Worm (Caenorhabditis elegans): ENCODE measurements around the gene pes-9.

pes-9 gene

DNA sequence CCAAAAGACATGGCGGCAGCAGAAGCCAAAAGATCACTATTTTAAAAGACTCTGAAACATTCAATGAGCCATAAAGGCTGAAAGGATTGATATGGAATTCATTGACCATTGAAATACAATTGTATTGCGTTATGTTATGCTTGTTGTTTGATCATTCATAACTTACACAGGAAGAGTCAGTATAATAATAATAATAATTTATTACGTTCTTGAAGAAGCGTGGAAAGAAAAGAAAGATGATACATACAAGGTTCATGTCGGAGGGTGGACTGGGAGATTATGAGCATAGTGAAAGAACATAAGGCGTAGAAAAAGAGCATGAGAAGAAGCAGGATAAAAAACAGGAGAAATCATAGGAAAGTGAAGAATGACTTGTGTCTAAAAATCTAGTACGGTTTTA lies 43.2 kb upstream of the pes-9 start, which contains the start of gene F43D2.7:
Gene F43D2.7, minus strand, starts transcription at position 101 of the 400 bp plus-strand sequence.
- TF ChIP-seq nhr-23 (tag; optimal IDR thresholded peaks at IDR 0.05): no peak
- TF ChIP-seq peb-1 (tag; optimal IDR thresholded peaks at IDR 0.05): no peak

ce11 chrV:14638075-14638474 lies 41.2 kb upstream of the pes-9 start:
- TF ChIP-seq elt-3 (tag; optimal IDR thresholded peaks at IDR 0.05) (no peak), lsy-2 (tag; optimal IDR thresholded peaks at IDR 0.05) (no peak), lin-13 (GFP tag; optimal IDR thresholded peaks at IDR 0.05) (no peak), nhr-6 (tag; optimal IDR thresholded peaks at IDR 0.05) (no peak), nhr-237 (tag; optimal IDR thresholded peaks at IDR 0.05) (no peak), fos-1 (tag; optimal IDR thresholded peaks at IDR 0.05) (no peak), nhr-129 (tag; optimal IDR thresholded peaks at IDR 0.05) (no peak), peb-1 (tag; optimal IDR thresholded peaks at IDR 0.05) (no peak), sem-4 (tag; optimal IDR thresholded peaks at IDR 0.05) (no peak), skn-1 (tag; optimal IDR thresholded peaks at IDR 0.05) (no peak), F13H6.1 (tag; optimal IDR thresholded peaks at IDR 0.05) (no peak), ztf-4 (tag; optimal IDR thresholded peaks at IDR 0.05) (no peak), ama-1 (optimal IDR thresholded peaks at IDR 0.05) (no peak), mbf-1 (tag; optimal IDR thresholded peaks at IDR 0.05) (no peak), gmeb-1 (tag; optimal IDR thresholded peaks at IDR 0.05) (no peak)

ce11 chrV:14635119-14635518 lies 38.3 kb upstream of the pes-9 start, which contains the start of gene F43D2.6:
Gene F43D2.6 (minus strand): TSS chrV:14635180.
- TF ChIP-seq mab-5 (tag; optimal IDR thresholded peaks at IDR 0.05) (no peak), ceh-82 (tag; optimal IDR thresholded peaks at IDR 0.05) (no peak), egl-27 (tag; optimal IDR thresholded peaks at IDR 0.05) (no peak), elt-3 (tag; optimal IDR thresholded peaks at IDR 0.05) (no peak), nhr-129 (tag; optimal IDR thresholded peaks at IDR 0.05) (no peak), ceh-16 (tag; optimal IDR thresholded peaks at IDR 0.05) (no peak), nhr-12 (tag; optimal IDR thresholded peaks at IDR 0.05) (no peak), elt-1 (tag; optimal IDR thresholded peaks at IDR 0.05) (no peak), unc-62 (GFP tag; optimal IDR thresholded peaks at IDR 0.05) (no peak), mdl-1 (tag; optimal IDR thresholded peaks at IDR 0.05) (no peak), alr-1 (tag; optimal IDR thresholded peaks at IDR 0.05) (no peak), nhr-11 (tag; optimal IDR thresholded peaks at IDR 0.05) (no peak), lsy-2 (tag; optimal IDR thresholded peaks at IDR 0.05) (no peak), crh-2 (tag; optimal IDR thresholded peaks at IDR 0.05) (no peak), ZK546.5 (tag; optimal IDR thresholded peaks at IDR 0.05) (no peak)

- TF ChIP-seq ZK546.5 (tag; optimal IDR thresholded peaks at IDR 0.05) (no peak), unc-55 (GFP tag; optimal IDR thresholded peaks at IDR 0.05) (no peak), dmd-4 (tag; optimal IDR thresholded peaks at IDR 0.05) (no peak), sma-9 (GFP tag; optimal IDR thresholded peaks at IDR 0.05) (peak; percentile 27), sma-9 (tag; optimal IDR thresholded peaks at IDR 0.05) (no peak), blmp-1 (tag; optimal IDR thresholded peaks at IDR 0.05; ENCODE audit: insufficient read depth) (peak; percentile 81), nhr-129 (tag; optimal IDR thresholded peaks at IDR 0.05) (no peak), sma-3 (GFP tag; optimal IDR thresholded peaks at IDR 0.05) (peak; percentile 17), gmeb-1 (tag; optimal IDR thresholded peaks at IDR 0.05) (no peak), ceh-82 (tag; optimal IDR thresholded peaks at IDR 0.05) (no peak), skn-1 (tag; optimal IDR thresholded peaks at IDR 0.05) (no peak)
These were observed 36.5 kb upstream of the pes-9 start for ce11 chrV:14633319-14633718.

DNA sequence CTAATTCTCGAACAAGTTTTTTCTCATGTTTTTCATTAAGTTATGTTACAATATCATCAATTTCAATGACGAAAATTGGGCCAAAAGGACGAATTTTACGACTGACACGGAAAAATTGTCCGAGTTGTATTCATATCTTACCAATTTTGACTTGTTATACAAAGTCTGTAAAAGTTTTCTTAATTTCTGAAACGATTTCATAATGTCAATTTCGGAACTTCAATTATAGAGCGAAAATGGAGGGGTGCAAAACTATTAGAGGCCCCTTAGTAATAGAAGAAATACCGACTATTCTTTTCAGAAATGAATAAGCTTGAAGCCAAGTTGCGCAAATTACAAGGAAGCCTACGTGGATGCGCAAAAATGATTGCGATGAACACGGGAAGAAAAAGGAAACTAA lies 34.8 kb upstream of the pes-9 start, which contains the start of gene F43D2.3:
Gene F43D2.3, plus strand, starts transcription at position 301 of the 400 bp plus-strand sequence.
- TF ChIP-seq nhr-12 (tag; optimal IDR thresholded peaks at IDR 0.05): no peak
- no peak for TF ChIP-seq lin-13 (GFP tag; optimal IDR thresholded peaks at IDR 0.05)
- no peak for TF ChIP-seq ama-1 (optimal IDR thresholded peaks at IDR 0.05)
- no peak for TF ChIP-seq nhr-237 (tag; optimal IDR thresholded peaks at IDR 0.05)
- TF ChIP-seq unc-62 (GFP tag; optimal IDR thresholded peaks at IDR 0.05): no peak
- no peak for TF ChIP-seq alr-1 (tag; optimal IDR thresholded peaks at IDR 0.05)
- TF ChIP-seq mbf-1 (tag; optimal IDR thresholded peaks at IDR 0.05): no peak
- TF ChIP-seq nhr-25 (tag; optimal IDR thresholded peaks at IDR 0.05): no peak
- TF ChIP-seq elt-3 (tag; optimal IDR thresholded peaks at IDR 0.05): no peak
- no peak for TF ChIP-seq C34F6.9 (tag; optimal IDR thresholded peaks at IDR 0.05)
- TF ChIP-seq unc-55 (GFP tag; optimal IDR thresholded peaks at IDR 0.05): no peak
- no peak for TF ChIP-seq nhr-10 (tag; optimal IDR thresholded peaks at IDR 0.05)
- TF ChIP-seq fos-1 (tag; optimal IDR thresholded peaks at IDR 0.05): no peak
- TF ChIP-seq elt-1 (tag; optimal IDR thresholded peaks at IDR 0.05): no peak
- TF ChIP-seq Y55F3AM.14 (GFP tag; optimal IDR thresholded peaks at IDR 0.05): no peak
- no peak for TF ChIP-seq sem-4 (tag; optimal IDR thresholded peaks at IDR 0.05)
- TF ChIP-seq sma-3 (GFP tag; optimal IDR thresholded peaks at IDR 0.05): no peak

Measured in whole organism, L2 larva.